Worm (Caenorhabditis elegans) whole organism, L4 larva: ENCODE measurements around the gene EGAP4.1.

ENCODE experiments used
- lsy-2 ChIP-seq, 2 experiments: fragments of 150-350 bp in 1 of 2; sonication (generic microtip) in 1 of 2; optimal IDR thresholded peaks; 2 replicates each; lab custom pipeline; 2014 to 2017; ENCODE audit warnings: missing biosample characterization in 2 of 2, missing genetic modification characterization in 2 of 2
- nhr-11 ChIP-seq: fragments of 150-350 bp; optimal IDR thresholded peaks from 2 replicates; lab custom pipeline; 2014; ENCODE audit warnings: missing biosample characterization, missing genetic modification characterization
- nhr-77 ChIP-seq: fragments of 150-350 bp; optimal IDR thresholded peaks from 2 replicates; lab custom pipeline; 2014; ENCODE audit warnings: missing biosample characterization, missing genetic modification characterization
- unc-39 ChIP-seq: sonication (generic microtip); optimal IDR thresholded peaks from 2 replicates; lab custom pipeline; 2017; ENCODE audit warnings: missing biosample characterization, missing genetic modification characterization
- ztf-11 ChIP-seq: fragments of 150-350 bp; optimal IDR thresholded peaks from 2 replicates; lab custom pipeline; 2014; ENCODE audit warnings: missing biosample characterization, missing genetic modification characterization

DNA sequence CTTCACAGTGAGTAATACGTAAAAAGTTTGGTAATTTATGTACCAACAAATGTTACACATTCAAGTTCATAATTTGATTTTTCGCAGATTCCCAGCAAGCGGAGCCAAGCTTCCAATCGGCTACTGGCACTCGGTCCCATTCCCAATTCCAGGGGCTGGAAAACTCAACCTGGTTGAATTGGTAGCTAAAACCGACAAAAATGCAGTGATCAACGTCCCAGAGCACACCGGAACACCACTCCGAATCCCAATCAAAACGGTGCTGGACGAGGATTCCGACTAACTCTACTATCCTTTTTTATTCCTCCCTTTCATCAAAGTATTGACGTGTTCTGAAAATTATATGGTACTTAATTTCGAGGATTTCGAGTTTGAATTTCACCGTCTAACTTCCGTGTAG is 49.9 kb downstream of the EGAP4.1 start:
- TF ChIP-seq unc-39 (tag; lab: Kevin White, UChicago) (no peak), nhr-11 (no peak), nhr-77 (tag; lab: Kevin White, UChicago) (no peak), lsy-2 (tag; optimal IDR thresholded peaks at IDR 0.05; lab: Kevin White, UChicago) (no peak), ztf-11 (tag; lab: Kevin White, UChicago) (no peak)
